Fruit fly (Drosophila melanogaster) whole organism, adult: ENCODE measurements around the gene CG15047.

Source experiments
- CG7101 ChIP-seq: fragments of 200-800 bp; sonication (Bioruptor generic); optimal IDR thresholded peaks from 2 replicates; lab custom pipeline; 2018; ENCODE audit warnings: missing biosample characterization, mild to moderate bottlenecking, missing genetic modification characterization, moderate library complexity
- Crg-1 ChIP-seq: fragments of 200-800 bp; sonication (Bioruptor generic); optimal IDR thresholded peaks from 2 replicates; lab custom pipeline; 2016; ENCODE audit warnings: missing biosample characterization, missing genetic modification characterization
- Hr96 ChIP-seq: fragments of 200-800 bp; sonication (Bioruptor generic); optimal IDR thresholded peaks from 2 replicates; lab custom pipeline; 2016; ENCODE audit warnings: missing biosample characterization, missing genetic modification characterization
- cic ChIP-seq: fragments of 200-800 bp; sonication (Bioruptor generic); optimal IDR thresholded peaks from 2 replicates; lab custom pipeline; 2017; ENCODE audit warnings: missing biosample characterization, mild to moderate bottlenecking, missing genetic modification characterization, moderate library complexity

- TF ChIP-seq Crg-1 (GFP tag; lab: Kevin White, UChicago) (no peak), Hr96 (no peak), CG7101 (tag; lab: Kevin White, UChicago) (no peak), cic (GFP tag; lab: Kevin White, UChicago) (no peak)
Measured at dm6 chrX:18552451-18552850, 24.0 kb downstream of the CG15047 start.
